Worm (Caenorhabditis elegans): ENCODE measurements around the gene T10G3.4.
"Not testable (repeated sequence)": the region's sequence is repeated elsewhere in the genome, so short reads cannot be mapped to it uniquely, and the experiment has no call there.

The T10G3.4 gene

ce11 chrV:13453334-13453733 lies 30.9 kb downstream of the T10G3.4 start, which contains the start of gene lurp-2:
TSS of gene lurp-2 (plus strand) at chrV:13453634.
- TF ChIP-seq nhr-129 (tag; optimal IDR thresholded peaks at IDR 0.05) (no peak), crh-2 (tag; optimal IDR thresholded peaks at IDR 0.05) (no peak), ztf-4 (tag; optimal IDR thresholded peaks at IDR 0.05) (no peak), nhr-11 (tag; optimal IDR thresholded peaks at IDR 0.05) (no peak), lin-11 (tag; optimal IDR thresholded peaks at IDR 0.05) (no peak), ceh-16 (tag; optimal IDR thresholded peaks at IDR 0.05) (no peak), nhr-12 (tag; optimal IDR thresholded peaks at IDR 0.05) (no peak), ztf-11 (tag; optimal IDR thresholded peaks at IDR 0.05) (no peak), unc-62 (GFP tag; optimal IDR thresholded peaks at IDR 0.05) (no peak), Y55F3AM.14 (GFP tag; optimal IDR thresholded peaks at IDR 0.05) (no peak)

DNA sequence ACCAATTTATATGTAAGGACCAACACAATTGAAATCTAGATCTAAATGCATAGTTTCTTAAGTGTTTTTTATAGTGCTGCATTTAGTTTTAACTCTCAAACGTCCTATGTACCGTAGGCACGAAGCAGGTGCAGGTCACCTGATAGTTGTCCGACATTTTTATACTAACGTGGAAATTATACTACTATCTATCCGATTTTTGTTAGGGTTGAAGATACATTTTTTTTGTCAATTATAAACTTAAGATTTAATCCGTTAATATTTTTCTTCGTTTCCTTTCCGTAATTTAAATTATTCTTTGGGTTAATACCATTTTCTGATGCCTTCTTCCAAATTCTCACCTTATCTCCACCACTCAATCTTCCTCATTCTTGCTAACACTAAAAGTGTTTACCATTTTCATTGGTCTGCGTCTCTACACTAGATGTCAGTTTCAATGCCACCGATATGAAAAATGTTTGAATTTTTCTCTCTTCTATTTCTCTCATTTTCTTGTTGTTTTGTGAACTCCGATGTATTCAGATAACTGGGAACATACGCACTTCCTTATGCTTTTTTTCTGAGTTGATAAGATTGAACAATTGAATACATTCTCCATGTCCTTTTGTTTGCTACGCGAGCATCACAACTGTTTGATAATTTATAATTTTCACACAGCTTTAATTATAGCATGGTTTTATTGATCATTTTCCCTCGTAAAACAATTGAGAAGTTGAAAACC lies 38.9 kb downstream of the T10G3.4 start, which contains the start of gene Y2H9A.4:
Y2H9A.4 (plus strand) TSS at position 671 of the 721 bp plus-strand sequence.
- peak; percentile 56 for TF ChIP-seq crh-2 (tag; optimal IDR thresholded peaks at IDR 0.05)
- peak; percentile 53 for TF ChIP-seq fos-1 (tag; optimal IDR thresholded peaks at IDR 0.05)
- TF ChIP-seq ztf-4 (tag; optimal IDR thresholded peaks at IDR 0.05), result no peak
- peak; percentile 31 for TF ChIP-seq nhr-25 (tag; optimal IDR thresholded peaks at IDR 0.05)
- no peak for TF ChIP-seq nhr-12 (tag; optimal IDR thresholded peaks at IDR 0.05)
- peak; percentile 23 for TF ChIP-seq C34F6.9 (tag; optimal IDR thresholded peaks at IDR 0.05)
- peak; percentile 28 for TF ChIP-seq mab-5 (tag; optimal IDR thresholded peaks at IDR 0.05)

DNA sequence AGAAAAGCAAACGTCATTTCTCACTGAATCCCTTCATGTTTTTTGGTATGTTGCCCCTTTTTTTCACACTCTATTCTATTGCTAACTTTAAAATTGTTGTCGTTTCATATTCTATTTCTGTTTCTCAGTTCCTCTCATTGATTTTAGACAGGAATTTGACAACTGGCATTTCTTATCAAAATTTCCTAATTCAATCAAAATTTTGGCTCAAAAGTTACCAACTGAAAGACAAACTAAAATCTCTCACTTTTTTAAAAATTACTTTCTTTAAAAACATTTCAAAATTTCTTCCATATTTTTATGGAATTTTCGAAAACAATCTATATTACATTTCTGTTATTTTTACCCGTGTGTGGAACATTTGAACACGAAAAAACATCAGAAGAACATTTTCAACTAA lies 40.7 kb downstream of the T10G3.4 start, which contains the start of gene Y2H9A.6:
Y2H9A.6 (plus strand) TSS at position 301 of the 400 bp plus-strand sequence.
- TF ChIP-seq fos-1 (tag; optimal IDR thresholded peaks at IDR 0.05); blmp-1 (tag; optimal IDR thresholded peaks at IDR 0.05; ENCODE audit: insufficient read depth); gmeb-1 (tag; optimal IDR thresholded peaks at IDR 0.05): not testable (repeated sequence)

DNA sequence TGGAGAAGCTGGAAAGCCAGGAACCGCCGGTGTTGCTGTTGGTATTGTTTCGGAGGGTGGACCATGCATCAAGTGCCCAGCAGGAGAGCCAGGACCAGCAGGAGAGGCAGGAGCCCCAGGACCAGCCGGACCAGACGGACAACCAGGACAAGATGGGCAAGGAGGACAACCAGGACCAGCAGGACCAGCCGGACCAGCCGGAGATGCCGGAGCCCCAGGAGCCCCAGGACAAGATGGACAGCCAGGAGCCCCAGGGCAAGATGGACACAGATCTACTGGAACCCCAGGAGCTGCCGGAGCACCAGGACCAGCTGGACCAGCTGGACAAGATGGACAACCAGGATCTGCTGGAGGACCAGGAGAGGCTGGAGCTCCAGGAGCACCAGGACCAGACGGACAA lies 41.4 kb downstream of the T10G3.4 start:
- TF ChIP-seq nhr-12 (tag; optimal IDR thresholded peaks at IDR 0.05), result no peak
- TF ChIP-seq nhr-6 (tag; optimal IDR thresholded peaks at IDR 0.05), result no peak
- TF ChIP-seq dmd-4 (tag; optimal IDR thresholded peaks at IDR 0.05), result no peak
- TF ChIP-seq fos-1 (tag; optimal IDR thresholded peaks at IDR 0.05), result no peak
- TF ChIP-seq crh-2 (tag; optimal IDR thresholded peaks at IDR 0.05), result no peak
- no peak for TF ChIP-seq ztf-4 (tag; optimal IDR thresholded peaks at IDR 0.05)
- no peak for TF ChIP-seq zag-1 (tag; optimal IDR thresholded peaks at IDR 0.05)
- TF ChIP-seq lin-13 (GFP tag; optimal IDR thresholded peaks at IDR 0.05), result no peak
- TF ChIP-seq nhr-25 (tag; optimal IDR thresholded peaks at IDR 0.05), result no peak
- no peak for TF ChIP-seq lsy-2 (tag; optimal IDR thresholded peaks at IDR 0.05)
- TF ChIP-seq ZK546.5 (tag; optimal IDR thresholded peaks at IDR 0.05), result no peak
- no peak for TF ChIP-seq unc-62 (GFP tag; optimal IDR thresholded peaks at IDR 0.05)
- TF ChIP-seq mbf-1 (tag; optimal IDR thresholded peaks at IDR 0.05), result no peak
- no peak for TF ChIP-seq elt-1 (tag; optimal IDR thresholded peaks at IDR 0.05)

DNA sequence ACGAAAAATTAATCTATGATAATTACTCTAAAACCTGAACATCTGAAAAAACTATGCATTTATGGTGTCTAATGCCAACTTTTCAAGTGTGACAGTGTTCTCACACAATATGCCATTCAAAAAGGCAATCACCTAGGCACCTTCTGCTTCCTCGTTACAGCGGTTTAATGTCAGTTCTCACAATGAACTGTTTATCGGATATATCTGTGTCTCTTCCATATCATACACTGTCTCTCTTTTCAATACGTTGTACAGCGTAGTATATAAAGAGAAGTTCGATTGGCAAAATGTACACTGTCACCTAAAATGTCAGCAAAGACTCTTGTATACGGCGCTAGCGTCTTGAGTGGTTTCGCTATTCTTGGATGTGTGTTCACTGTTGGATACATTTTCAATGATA lies 42.6 kb downstream of the T10G3.4 start, which contains the start of gene col-162:
col-162 (plus strand) TSS at position 301 of the 400 bp plus-strand sequence.
- TF ChIP-seq ztf-1 (GFP tag; conservative IDR thresholded peaks at IDR 0.05) (no peak), fos-1 (tag; optimal IDR thresholded peaks at IDR 0.05) (no peak), lsy-2 (tag; optimal IDR thresholded peaks at IDR 0.05) (no peak), nhr-77 (tag; optimal IDR thresholded peaks at IDR 0.05) (no peak), nhr-12 (tag; optimal IDR thresholded peaks at IDR 0.05) (no peak), nhr-23 (tag; optimal IDR thresholded peaks at IDR 0.05) (no peak), nhr-129 (tag; optimal IDR thresholded peaks at IDR 0.05) (no peak), skn-1 (tag; optimal IDR thresholded peaks at IDR 0.05) (no peak), zag-1 (tag; optimal IDR thresholded peaks at IDR 0.05) (no peak), sma-9 (GFP tag; optimal IDR thresholded peaks at IDR 0.05) (no peak), sma-9 (tag; optimal IDR thresholded peaks at IDR 0.05) (no peak), ZK546.5 (tag; optimal IDR thresholded peaks at IDR 0.05) (no peak)

DNA sequence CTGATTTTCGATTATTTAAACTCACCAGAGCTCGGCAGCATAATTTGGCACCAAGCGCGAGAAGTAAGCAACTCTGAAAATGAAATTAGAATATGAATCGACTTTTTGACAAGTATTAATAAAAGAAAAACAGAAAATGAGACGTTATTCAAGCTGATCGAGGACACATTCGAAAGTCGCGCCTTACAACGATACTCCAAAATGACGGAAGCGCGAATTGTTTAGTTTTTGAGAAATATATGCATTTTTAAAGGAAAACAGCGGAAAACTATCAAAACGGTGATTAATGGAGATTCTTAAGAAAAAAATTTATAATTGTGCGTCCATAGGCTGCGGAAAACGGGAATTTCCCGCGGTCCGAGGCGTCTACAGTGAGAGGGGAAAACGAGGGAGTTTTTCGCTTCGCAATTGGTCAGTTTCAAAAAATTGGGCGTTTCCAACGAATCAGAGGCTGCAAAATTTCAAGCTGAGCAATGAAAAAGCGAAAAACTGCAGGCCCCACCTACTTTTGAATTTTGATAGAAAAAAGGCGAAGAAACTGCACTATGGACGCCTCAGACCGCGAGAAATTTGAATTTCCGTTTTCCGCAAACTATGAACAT lies 46.7 kb downstream of the T10G3.4 start, which contains the start of gene mes-4:
mes-4 (minus strand) TSS at position 73 of the 602 bp plus-strand sequence.
- peak; percentile 49 for TF ChIP-seq gmeb-1 (tag; optimal IDR thresholded peaks at IDR 0.05)
- no peak for TF ChIP-seq nhr-23 (tag; optimal IDR thresholded peaks at IDR 0.05)
